Fruit fly (Drosophila melanogaster): ENCODE results near the gene rdx.

Gene rdx

dm6 chr3R:13931813-13932212, 100.0 kb downstream of the rdx start:
- TF ChIP-seq dmrt11E (tag; optimal IDR thresholded peaks at IDR 0.05), result peak; percentile 2
- no peak for TF ChIP-seq schlank (tag; optimal IDR thresholded peaks at IDR 0.05)

- TF ChIP-seq Nf-YC (tag; optimal IDR thresholded peaks at IDR 0.05) (peak; percentile 87), Nf-YB (GFP tag; optimal IDR thresholded peaks at IDR 0.05) (peak; percentile 87), CG10321 (GFP tag; IDR thresholded peaks at IDR 0.05) (peak; percentile 65), tll (GFP tag; optimal IDR thresholded peaks at IDR 0.05) (peak in 1 of 2 experiments; percentile 28), psq (GFP tag; optimal IDR thresholded peaks at IDR 0.05) (no peak), abd-A (tag; optimal IDR thresholded peaks at IDR 0.05) (peak; percentile 65), phol (tag; optimal IDR thresholded peaks at IDR 0.05) (peak; percentile 3), Deaf1 (tag; optimal IDR thresholded peaks at IDR 0.05) (peak; percentile 70), CG4360 (GFP tag; IDR thresholded peaks at IDR 0.05) (0 out of 2 replicates have a peak, but pooled peaks have one; percentile 25), CG34224 (GFP tag; IDR thresholded peaks at IDR 0.05; ENCODE audit: partially characterized antibody) (no peak), mirr (GFP tag; optimal IDR thresholded peaks at IDR 0.05) (peak; percentile 1), CG1832 (GFP tag; optimal IDR thresholded peaks at IDR 0.05) (peak; percentile 59), kni (GFP tag; optimal IDR thresholded peaks at IDR 0.05) (peak; percentile 28), pros (GFP tag; optimal IDR thresholded peaks at IDR 0.05) (peak; percentile 80), CG6813 (GFP tag; optimal IDR thresholded peaks at IDR 0.05) (no peak), gsb-n (tag; optimal IDR thresholded peaks at IDR 0.05) (peak; percentile 65), sqz (GFP tag; optimal IDR thresholded peaks at IDR 0.05) (peak; percentile 2), Sin3A (optimal IDR thresholded peaks at IDR 0.05) (no peak), insv (GFP tag; optimal IDR thresholded peaks at IDR 0.05) (peak in 1 of 2 experiments; percentile 48), cg (GFP tag; optimal IDR thresholded peaks at IDR 0.05) (peak; percentile 7), run (tag; optimal IDR thresholded peaks at IDR 0.05) (peak; percentile 66), oc (tag; optimal IDR thresholded peaks at IDR 0.05) (peak; percentile 36), CG10654 (GFP tag; optimal IDR thresholded peaks at IDR 0.05) (no peak)
Measured at dm6 chr3R:13930252-13930651, 101.6 kb downstream of the rdx start.

- peak; percentile 40 for TF ChIP-seq Ets65A (GFP tag)
- no peak for TF ChIP-seq org-1 (GFP tag; optimal IDR thresholded peaks at IDR 0.05)
- TF ChIP-seq oc (tag; optimal IDR thresholded peaks at IDR 0.05), result peak; percentile 82
- TF ChIP-seq Dbx (GFP tag; IDR thresholded peaks at IDR 0.05), result no peak
- TF ChIP-seq abd-A (tag; optimal IDR thresholded peaks at IDR 0.05), result peak; percentile 39
- peak; percentile 14 for TF ChIP-seq CG15269 (tag; optimal IDR thresholded peaks at IDR 0.05)
- peak; percentile 63 for TF ChIP-seq sens (GFP tag)
- TF ChIP-seq Mad (GFP tag; optimal IDR thresholded peaks at IDR 0.05), result no peak
- peak; percentile 84 for TF ChIP-seq CG13894 (tag; optimal IDR thresholded peaks at IDR 0.05)
Measured at dm6 chr3R:13927543-13927942, 104.3 kb downstream of the rdx start.

- TF ChIP-seq CG5953 (GFP tag; IDR thresholded peaks at IDR 0.05), result no peak
- no peak for TF ChIP-seq eyg (GFP tag; optimal IDR thresholded peaks at IDR 0.05)
- TF ChIP-seq caup (GFP tag; optimal IDR thresholded peaks at IDR 0.05; ENCODE audit: severe bottlenecking), result no peak
- TF ChIP-seq Hr78 (GFP tag; optimal IDR thresholded peaks at IDR 0.05), result no peak
- no peak for TF ChIP-seq CG12071 (GFP tag; optimal IDR thresholded peaks at IDR 0.05)
- TF ChIP-seq CG34422 (GFP tag; IDR thresholded peaks at IDR 0.05), result no peak
- no peak for TF ChIP-seq CG17328 (GFP tag; IDR thresholded peaks at IDR 0.05)
- no peak for TF ChIP-seq CG15601 (tag; optimal IDR thresholded peaks at IDR 0.05)
- TF ChIP-seq CG11560 (tag; IDR thresholded peaks at IDR 0.05), result no peak
- no peak for TF ChIP-seq ac (GFP tag; optimal IDR thresholded peaks at IDR 0.05)
- TF ChIP-seq CG4707 (GFP tag; optimal IDR thresholded peaks at IDR 0.05), result no peak
- no peak for TF ChIP-seq jing (GFP tag; optimal IDR thresholded peaks at IDR 0.05)
- TF ChIP-seq CG3726 (GFP tag; IDR thresholded peaks at IDR 0.05), result no peak
- no peak for TF ChIP-seq CG6689 (GFP tag; IDR thresholded peaks at IDR 0.05)
- no peak for TF ChIP-seq Vsx1 (GFP tag; optimal IDR thresholded peaks at IDR 0.05)
- TF ChIP-seq CG7963 (GFP tag; IDR thresholded peaks at IDR 0.05; ENCODE audit: partially characterized antibody), result no peak
Measured at dm6 chr3R:13923626-13924025, 108.2 kb downstream of the rdx start.

Data from whole organism, embryonic.